Worm (Caenorhabditis elegans): Measurements from ENCODE around the gene fat-4.

ce11 chrIV:9832586-9832985, 33.4 kb downstream of the fat-4 start, which contains the start of gene kin-21:
- TF ChIP-seq daf-12 (tag; optimal IDR thresholded peaks at IDR 0.05) (no peak), F44E2.7 (GFP tag; IDR thresholded peaks at IDR 0.05) (no peak), ces-1 (GFP tag; optimal IDR thresholded peaks at IDR 0.05) (no peak), nhr-77 (tag; optimal IDR thresholded peaks at IDR 0.05) (no peak), nhr-76 (tag; optimal IDR thresholded peaks at IDR 0.05) (no peak), Y48G9A.11 (GFP tag; IDR thresholded peaks at IDR 0.05) (no peak), zag-1 (tag; optimal IDR thresholded peaks at IDR 0.05) (no peak)
